Fruit fly (Drosophila melanogaster) whole organism, embryonic: Measurements from ENCODE around the gene Grasp65.
A peak's percentile ranks its signal among the peaks of the same experiment; 100 is the strongest.

Experiments used
- BEAF-32 ChIP-seq: fragments of 200-800 bp; sonication (Bioruptor generic); optimal IDR thresholded peaks from 3 replicates; lab custom pipeline; 2017; ENCODE audit warnings: missing biosample characterization, missing genetic modification characterization, mild to moderate bottlenecking, moderate library complexity, missing genetic modification reagents
- CG11247 ChIP-seq: fragments of 200-800 bp; sonication (Bioruptor generic); IDR thresholded peaks from 2 replicates; pipeline ENCODE4 v1.3.6; 2022; ENCODE audit warnings: missing biosample characterization, missing genetic modification characterization
- CG11696 ChIP-seq: fragments of 200-800 bp; sonication (Bioruptor generic); IDR thresholded peaks from 2 replicates; pipeline ENCODE4 v1.3.6; 2022; ENCODE audit warnings: missing biosample characterization, missing genetic modification characterization
- CG1233 ChIP-seq: fragments of 200-800 bp; sonication (Bioruptor generic); optimal IDR thresholded peaks from 4 replicates; lab custom pipeline; 2018; ENCODE audit warnings: missing biosample characterization, mild to moderate bottlenecking, missing genetic modification characterization
- CG1603 ChIP-seq: fragments of 200-800 bp; sonication (Bioruptor generic); optimal IDR thresholded peaks from 2 replicates; lab custom pipeline; 2019; ENCODE audit warnings: missing biosample characterization, mild to moderate bottlenecking, missing genetic modification characterization, moderate library complexity
- CG16813 ChIP-seq: fragments of 200-800 bp; sonication (Bioruptor generic); IDR thresholded peaks from 3 replicates; pipeline ENCODE4 v1.3.6; 2022; ENCODE audit warnings: missing biosample characterization, missing genetic modification characterization; ENCODE audit not compliant: partially characterized antibody
- CG16863 ChIP-seq: fragments of 200-800 bp; sonication (Bioruptor generic); optimal IDR thresholded peaks from 3 replicates; lab custom pipeline; 2016; ENCODE audit warnings: missing biosample characterization, missing genetic modification characterization
- CG2120 ChIP-seq: fragments of 200-800 bp; sonication (Bioruptor generic); optimal IDR thresholded peaks from 3 replicates; lab custom pipeline; 2016; ENCODE audit warnings: missing biosample characterization, missing genetic modification characterization
- CG2199 ChIP-seq: fragments of 200-800 bp; sonication (Bioruptor generic); IDR thresholded peaks from 3 replicates; pipeline ENCODE4 v1.3.6; 2022; ENCODE audit warnings: missing biosample characterization, missing genetic modification characterization
- CG3065 ChIP-seq: fragments of 200-800 bp; sonication (Bioruptor generic); optimal IDR thresholded peaks from 2 replicates; lab custom pipeline; 2016; ENCODE audit warnings: missing biosample characterization, missing genetic modification characterization
- CG4360 ChIP-seq: fragments of 200-800 bp; sonication (Bioruptor generic); IDR thresholded peaks from 2 replicates; pipeline ENCODE4 v1.3.6; 2022; ENCODE audit warnings: missing biosample characterization, missing genetic modification characterization
- CG4424 ChIP-seq: fragments of 200-800 bp; sonication (Bioruptor generic); optimal IDR thresholded peaks from 3 replicates; lab custom pipeline; 2016; ENCODE audit warnings: missing biosample characterization, missing genetic modification characterization
- CG6689 ChIP-seq: fragments of 200-800 bp; sonication (Bioruptor generic); IDR thresholded peaks from 2 replicates; pipeline ENCODE4 v1.3.6; 2022; ENCODE audit warnings: missing biosample characterization, missing genetic modification characterization
- CG9215 ChIP-seq: fragments of 200-800 bp; sonication (Bioruptor generic); IDR thresholded peaks from 2 replicates; pipeline ENCODE4 v1.3.6; 2022; ENCODE audit warnings: missing biosample characterization, missing genetic modification characterization
- CG9437 ChIP-seq: fragments of 200-800 bp; sonication (Bioruptor generic); optimal IDR thresholded peaks from 2 replicates; lab custom pipeline; 2018; ENCODE audit warnings: missing biosample characterization, mild to moderate bottlenecking, missing genetic modification characterization
- CG9609 ChIP-seq: fragments of 200-800 bp; sonication (Bioruptor generic); optimal IDR thresholded peaks from 3 replicates; lab custom pipeline; 2016; ENCODE audit warnings: missing biosample characterization, missing genetic modification characterization
- CG9797 ChIP-seq: fragments of 200-800 bp; sonication (Bioruptor generic); optimal IDR thresholded peaks from 3 replicates; lab custom pipeline; 2018; ENCODE audit warnings: missing biosample characterization, mild to moderate bottlenecking, missing genetic modification characterization
- D19A ChIP-seq: fragments of 200-800 bp; optimal IDR thresholded peaks from 3 replicates; lab custom pipeline; 2019; ENCODE audit warnings: missing biosample characterization, mild to moderate bottlenecking, missing genetic modification characterization, moderate library complexity
- Dref ChIP-seq: fragments of 200-800 bp; sonication (Bioruptor generic); IDR thresholded peaks from 2 replicates; pipeline ENCODE4 v1.3.6; 2022; ENCODE audit warnings: missing biosample characterization, missing genetic modification characterization
- Eip74EF ChIP-seq, 2 experiments: fragments of 200-800 bp in 1 of 2; fragments of >200 bp in 1 of 2; sonication (Bioruptor generic) in 1 of 2; optimal IDR thresholded peaks; 2 replicates each; lab custom pipeline; 2017 to 2019; ENCODE audit warnings: missing biosample characterization in 2 of 2, missing genetic modification characterization in 2 of 2, mild to moderate bottlenecking in 1 of 2, moderate library complexity in 1 of 2
- Elba2 ChIP-seq: fragments of 200-800 bp; sonication (Bioruptor generic); optimal IDR thresholded peaks from 3 replicates; lab custom pipeline; 2016; ENCODE audit warnings: missing biosample characterization, missing genetic modification characterization
- HmgZ ChIP-seq: fragments of 200-800 bp; sonication (Bioruptor generic); optimal IDR thresholded peaks from 2 replicates; lab custom pipeline; 2018; ENCODE audit warnings: missing biosample characterization, mild to moderate bottlenecking, missing genetic modification characterization
- Mad ChIP-seq: fragments of 200-800 bp; sonication (Bioruptor generic); optimal IDR thresholded peaks from 2 replicates; lab custom pipeline; 2016; ENCODE audit warnings: missing biosample characterization, missing genetic modification characterization
- Nf-YB ChIP-seq: fragments of 200-800 bp; sonication (Bioruptor generic); optimal IDR thresholded peaks from 3 replicates; lab custom pipeline; 2019; ENCODE audit warnings: missing biosample characterization, mild to moderate bottlenecking, missing genetic modification characterization, moderate library complexity
- Optix ChIP-seq: fragments of 200-800 bp; sonication (Bioruptor generic); IDR thresholded peaks from 3 replicates; pipeline ENCODE4 v1.3.6; 2022; ENCODE audit warnings: missing biosample characterization, missing genetic modification characterization
- Ravus ChIP-seq: fragments of 200-800 bp; sonication (Bioruptor generic); IDR thresholded peaks from 2 replicates; pipeline ENCODE4 v1.3.6; 2022; ENCODE audit warnings: missing biosample characterization, missing genetic modification characterization
- Sin3A ChIP-seq: fragments of >200 bp; optimal IDR thresholded peaks from 2 replicates; lab custom pipeline; 2018
- Xrp1 ChIP-seq: fragments of 200-800 bp; sonication (Bioruptor generic); IDR thresholded peaks from 2 replicates; pipeline ENCODE4 v1.3.6; 2022; ENCODE audit warnings: missing biosample characterization, missing genetic modification characterization
- btn ChIP-seq: fragments of 200-800 bp; sonication (Bioruptor generic); optimal IDR thresholded peaks from 2 replicates; lab custom pipeline; 2016; ENCODE audit warnings: missing biosample characterization, missing genetic modification characterization
- cg ChIP-seq: fragments of 200-800 bp; sonication (Bioruptor generic); optimal IDR thresholded peaks from 3 replicates; lab custom pipeline; 2019; ENCODE audit warnings: missing biosample characterization, mild to moderate bottlenecking, missing genetic modification characterization, moderate library complexity
- ci ChIP-seq: fragments of 200-800 bp; sonication (Bioruptor generic); IDR thresholded peaks from 3 replicates; pipeline ENCODE4 v1.3.6; 2022; ENCODE audit warnings: missing biosample characterization, missing genetic modification characterization
- corto ChIP-seq: fragments of 200-800 bp; sonication (Bioruptor generic); optimal IDR thresholded peaks from 2 replicates; lab custom pipeline; 2016; ENCODE audit warnings: missing biosample characterization, mild to moderate bottlenecking, missing genetic modification characterization, moderate library complexity
- cwo ChIP-seq: fragments of 200-800 bp; sonication (Bioruptor generic); optimal IDR thresholded peaks from 3 replicates; lab custom pipeline; 2017; ENCODE audit warnings: missing biosample characterization, missing genetic modification characterization, mild to moderate bottlenecking, moderate library complexity, missing genetic modification reagents
- dmrt11E ChIP-seq: fragments of 200-800 bp; sonication (Bioruptor generic); optimal IDR thresholded peaks from 3 replicates; lab custom pipeline; 2018; ENCODE audit warnings: missing biosample characterization, mild to moderate bottlenecking, missing genetic modification characterization, moderate library complexity
- dmrt99B ChIP-seq: fragments of 200-800 bp; sonication (Bioruptor generic); optimal IDR thresholded peaks from 2 replicates; lab custom pipeline; 2018; ENCODE audit warnings: missing biosample characterization, mild to moderate bottlenecking, missing genetic modification characterization, moderate library complexity
- gem ChIP-seq: fragments of 200-800 bp; sonication (Bioruptor generic); optimal IDR thresholded peaks from 2 replicates; lab custom pipeline; 2019; ENCODE audit warnings: missing biosample characterization, mild to moderate bottlenecking, missing genetic modification characterization, moderate library complexity
- lilli ChIP-seq: fragments of 200-800 bp; sonication (Bioruptor generic); optimal IDR thresholded peaks from 3 replicates; lab custom pipeline; 2016; ENCODE audit warnings: missing biosample characterization, missing genetic modification characterization
- maf-S ChIP-seq: fragments of 200-800 bp; sonication (Bioruptor generic); optimal IDR thresholded peaks from 2 replicates; lab custom pipeline; 2016; ENCODE audit warnings: missing biosample characterization, missing genetic modification characterization
- mirr ChIP-seq: fragments of 200-800 bp; sonication (Bioruptor generic); optimal IDR thresholded peaks from 3 replicates; lab custom pipeline; 2018; ENCODE audit warnings: missing biosample characterization, mild to moderate bottlenecking, missing genetic modification characterization
- nom ChIP-seq: fragments of 200-800 bp; sonication (Bioruptor generic); optimal IDR thresholded peaks from 2 replicates; lab custom pipeline; 2017; ENCODE audit warnings: missing biosample characterization, missing genetic modification characterization, mild to moderate bottlenecking, moderate library complexity, missing genetic modification reagents
- pita ChIP-seq: fragments of 200-800 bp; sonication (Bioruptor generic); optimal IDR thresholded peaks from 2 replicates; lab custom pipeline; 2017; ENCODE audit warnings: missing biosample characterization, mild to moderate bottlenecking, missing genetic modification characterization
- prd ChIP-seq, 3 experiments: fragments of >200 bp in 2 of 3; fragments of 200-800 bp in 1 of 3; sonication (Bioruptor generic) in 1 of 3; optimal IDR thresholded peaks in 2 of 3; IDR thresholded peaks in 1 of 3; 2 replicates in 2 of 3; 3 replicates in 1 of 3; pipeline versions ENCODE4 v1.3.6 to Lab custom; 2017 to 2022; ENCODE audit warnings: missing biosample characterization in 1 of 3, missing genetic modification characterization in 1 of 3
- row ChIP-seq: fragments of 200-800 bp; sonication (Bioruptor generic); IDR thresholded peaks from 3 replicates; pipeline ENCODE4 v1.3.6; 2022; ENCODE audit warnings: missing biosample characterization, missing genetic modification characterization
- slp2 ChIP-seq: fragments of 200-800 bp; sonication (Bioruptor generic); optimal IDR thresholded peaks from 2 replicates; lab custom pipeline; 2016; ENCODE audit warnings: missing biosample characterization, missing genetic modification characterization
- stwl ChIP-seq: fragments of 200-800 bp; sonication (Bioruptor generic); optimal IDR thresholded peaks from 3 replicates; lab custom pipeline; 2018; ENCODE audit warnings: missing biosample characterization, mild to moderate bottlenecking, missing genetic modification characterization, moderate library complexity
- vvl ChIP-seq: fragments of 200-800 bp; sonication (Bioruptor generic); IDR thresholded peaks from 2 replicates; pipeline ENCODE4 v1.3.6; 2022; ENCODE audit warnings: missing biosample characterization, missing genetic modification characterization

Grasp65 gene

DNA sequence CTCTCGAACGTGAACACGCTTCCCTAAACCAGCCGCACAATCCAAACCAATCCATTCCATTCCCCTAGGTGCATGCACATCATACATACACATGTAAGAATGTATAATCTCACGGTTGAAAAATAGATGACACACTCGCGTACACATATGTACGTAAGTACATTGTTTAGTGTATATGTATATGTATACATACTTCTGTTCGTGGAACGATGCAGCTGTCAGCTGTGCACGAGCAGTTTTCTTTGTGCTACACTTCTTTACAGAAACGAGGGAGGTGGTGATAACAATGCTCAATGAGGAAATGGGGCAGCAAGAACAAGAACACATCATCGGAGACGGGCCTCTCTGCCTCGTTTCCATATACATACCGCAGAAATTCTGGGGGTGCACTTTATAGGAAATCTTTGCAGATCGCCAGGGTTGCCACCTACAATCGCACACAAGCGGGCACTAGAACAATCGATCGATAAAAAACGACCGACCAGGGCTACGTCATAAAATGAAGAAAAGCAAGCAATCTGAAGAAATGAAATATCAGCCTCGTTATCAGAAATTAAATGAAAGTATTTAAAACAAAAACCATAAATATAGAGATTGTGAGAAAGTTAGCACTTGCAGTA is 25.3 kb upstream of the Grasp65 start (continued):
- TF ChIP-seq CG9609 (GFP tag; lab: Kevin White, UChicago) (no peak), slp2 (GFP tag; lab: Kevin White, UChicago) (no peak), gem (tag; lab: Kevin White, UChicago) (peak; percentile 13), Optix (GFP tag; lab: Robert Waterston, UW) (no peak), cwo (GFP tag; lab: Kevin White, UChicago) (no peak), CG4424 (GFP tag; lab: Kevin White, UChicago) (peak; percentile 13), CG1233 (GFP tag; lab: Kevin White, UChicago) (no peak), dmrt99B (tag; lab: Kevin White, UChicago) (no peak), Elba2 (no peak), BEAF-32 (peak; percentile 4), btn (GFP tag; lab: Kevin White, UChicago) (no peak), HmgZ (tag; lab: Kevin White, UChicago) (peak; percentile 2), Xrp1 (GFP tag; lab: Robert Waterston, UW) (peak; percentile 32; the same call in 1 of the 2 replicates), CG9215 (GFP tag; lab: Robert Waterston, UW) (no peak), lilli (GFP tag; lab: Kevin White, UChicago) (no peak), pita (GFP tag; lab: Kevin White, UChicago) (no peak), mirr (GFP tag; lab: Kevin White, UChicago) (peak; percentile 14), Eip74EF (GFP tag; optimal IDR thresholded peaks at IDR 0.05; lab: Kevin White, UChicago) (peak in 1 of 2 experiments; percentile 23), row (GFP tag; lab: Robert Waterston, UW) (0 out of 3 replicates have a peak, but pooled peaks have one; percentile 7), CG16863 (no peak), CG3065 (no peak)

- TF ChIP-seq vvl (GFP tag; lab: Robert Waterston, UW), result no peak
- 0 out of 2 replicates have a peak, but pooled peaks have one; percentile 15 for TF ChIP-seq CG11696 (GFP tag; lab: Robert Waterston, UW)
- no peak for TF ChIP-seq maf-S
- no peak for TF ChIP-seq Elba2
- peak; percentile 39 for TF ChIP-seq gem (tag; lab: Kevin White, UChicago)
- TF ChIP-seq Nf-YB, result no peak
- TF ChIP-seq dmrt11E (tag; lab: Kevin White, UChicago), result no peak
- no peak for TF ChIP-seq prd (optimal IDR thresholded peaks at IDR 0.05; lab: Kevin White, UChicago)
- TF ChIP-seq prd (GFP tag; IDR thresholded peaks at IDR 0.05; lab: Robert Waterston, UW), result no peak
- peak; percentile 22 for TF ChIP-seq CG1603
- peak; percentile 61 for TF ChIP-seq stwl (tag; lab: Kevin White, UChicago)
- 0 out of 2 replicates have a peak, but pooled peaks have one; percentile 15 for TF ChIP-seq Xrp1 (GFP tag; lab: Robert Waterston, UW)
- TF ChIP-seq CG6689 (GFP tag; lab: Robert Waterston, UW), result peak; percentile 22; the same call in 1 of the 2 replicates
- peak; percentile 36 for TF ChIP-seq nom (GFP tag; lab: Kevin White, UChicago)
- no peak for TF ChIP-seq Mad (GFP tag; lab: Kevin White, UChicago)
- TF ChIP-seq ci, result 0 out of 3 replicates have a peak, but pooled peaks have one; percentile 24
- no peak for TF ChIP-seq CG9797 (GFP tag; lab: Kevin White, UChicago)
- no peak for TF ChIP-seq Sin3A
- TF ChIP-seq CG11247, result no peak
- peak; percentile 6 for TF ChIP-seq CG9437 (GFP tag; lab: Kevin White, UChicago)
- TF ChIP-seq Dref (GFP tag; lab: Robert Waterston, UW), result no peak
- peak; percentile 25 for TF ChIP-seq CG2120
- TF ChIP-seq corto (GFP tag; lab: Kevin White, UChicago), result peak; percentile 7
- TF ChIP-seq CG16813 (GFP tag; lab: Robert Waterston, UW), result no peak
- peak; percentile 58; the same call in 1 of the 2 replicates for TF ChIP-seq CG4360 (GFP tag; lab: Robert Waterston, UW)
- TF ChIP-seq D19A (tag; lab: Kevin White, UChicago), result peak; percentile 14
- peak; percentile 5 for TF ChIP-seq cg (GFP tag; lab: Kevin White, UChicago)
- no peak for TF ChIP-seq Ravus
- TF ChIP-seq CG2199 (GFP tag; lab: Robert Waterston, UW), result peak; percentile 71; the same call in 2 of the 3 replicates
Observed at dm6 chr3L:19900184-19901089, 24.3 kb upstream of the Grasp65 start.
